Worm (Caenorhabditis elegans) whole organism, L1 larva: Measurements from ENCODE around the gene C42D8.9.
A peak's percentile ranks its signal among the peaks of the same experiment; 100 is the strongest.

ENCODE experiments used
- C16A3.4 ChIP-seq: fragments of 150-350 bp; optimal IDR thresholded peaks from 2 replicates; lab custom pipeline; 2014; ENCODE audit warnings: missing biosample characterization, missing genetic modification characterization
- C34B4.2 ChIP-seq: sonication (generic microtip); optimal IDR thresholded peaks from 2 replicates; lab custom pipeline; 2017; ENCODE audit warnings: mild to moderate bottlenecking, missing genetic modification characterization, missing compliant biosample characterization
- Y116A8C.19 ChIP-seq: sonication (generic microtip); optimal IDR thresholded peaks from 2 replicates; lab custom pipeline; 2016; ENCODE audit warnings: missing compliant biosample characterization, missing genetic modification characterization, borderline replicate concordance
- ama-1 ChIP-seq: fragments of 150-350 bp; optimal IDR thresholded peaks from 2 replicates; lab custom pipeline; 2014
- blmp-1 ChIP-seq: fragments of 150-350 bp; optimal IDR thresholded peaks from 2 replicates; lab custom pipeline; 2014; ENCODE audit warnings: missing biosample characterization, missing genetic modification characterization
- ceh-63 ChIP-seq: fragments of 200-800 bp; sonication (Bioruptor generic); optimal IDR thresholded peaks from 2 replicates; lab custom pipeline; 2018; ENCODE audit warnings: mild to moderate bottlenecking, missing genetic modification characterization, missing compliant biosample characterization
- ceh-82 ChIP-seq, 3 experiments: fragments of 150-350 bp in 1 of 3; sonication (generic microtip) in 2 of 3; optimal IDR thresholded peaks; 2 replicates each; lab custom pipeline; 2014 to 2017; ENCODE audit warnings: missing biosample characterization in 3 of 3, missing genetic modification characterization in 3 of 3
- ceh-90 ChIP-seq: sonication (generic microtip); optimal IDR thresholded peaks from 2 replicates; lab custom pipeline; 2016; ENCODE audit warnings: missing genetic modification characterization, missing compliant biosample characterization
- dsc-1 ChIP-seq: sonication (generic microtip); optimal IDR thresholded peaks from 2 replicates; lab custom pipeline; 2016; ENCODE audit warnings: mild to moderate bottlenecking, missing genetic modification characterization, missing compliant biosample characterization
- elt-2 ChIP-seq: sonication (generic microtip); optimal IDR thresholded peaks from 2 replicates; lab custom pipeline; 2016; ENCODE audit warnings: missing genetic modification characterization, mild to moderate bottlenecking, inconsistent platforms, missing compliant biosample characterization, missing genetic modification reagents
- elt-3 ChIP-seq, 6 experiments: fragments of 150-350 bp in 1 of 6; sonication (generic microtip); optimal IDR thresholded peaks; 2 replicates each; lab custom pipeline; 2017 to 2018; ENCODE audit warnings: missing biosample characterization in 6 of 6, missing genetic modification characterization in 6 of 6, inconsistent platforms in 1 of 6
- ets-5 ChIP-seq: fragments of 200-800 bp; sonication (Bioruptor generic); IDR thresholded peaks from 2 replicates; pipeline ENCODE4 v1.3.6; 2022; ENCODE audit warnings: missing genetic modification characterization, missing compliant biosample characterization
- fkh-10 ChIP-seq: sonication (generic microtip); optimal IDR thresholded peaks from 2 replicates; lab custom pipeline; 2017; ENCODE audit warnings: missing biosample characterization, missing genetic modification reagents, missing genetic modification characterization
- fkh-4 ChIP-seq: sonication (generic microtip); optimal IDR thresholded peaks from 2 replicates; lab custom pipeline; 2016; ENCODE audit warnings: missing compliant biosample characterization, missing genetic modification characterization, borderline replicate concordance
- grh-1 ChIP-seq: fragments of 200-800 bp; sonication (Bioruptor generic); IDR thresholded peaks from 2 replicates; pipeline ENCODE4 v1.3.6; 2022; ENCODE audit warnings: missing genetic modification reagents, missing genetic modification characterization, missing compliant biosample characterization
- hlh-17 ChIP-seq: fragments of 200-800 bp; sonication (Bioruptor generic); optimal IDR thresholded peaks from 2 replicates; lab custom pipeline; 2018; ENCODE audit warnings: missing genetic modification characterization, mild to moderate bottlenecking, missing compliant biosample characterization, moderate library complexity, borderline replicate concordance
- hlh-4 ChIP-seq: sonication (generic microtip); optimal IDR thresholded peaks from 2 replicates; lab custom pipeline; 2016; ENCODE audit warnings: mild to moderate bottlenecking, missing genetic modification characterization, missing compliant biosample characterization
- isw-1 ChIP-seq: fragments of 200-800 bp; sonication (Bioruptor generic); IDR thresholded peaks from 2 replicates; pipeline ENCODE4 v1.3.6; 2022; ENCODE audit warnings: missing genetic modification characterization, missing compliant biosample characterization
- lin-13 ChIP-seq: fragments of 150-350 bp; optimal IDR thresholded peaks from 2 replicates; lab custom pipeline; 2014; ENCODE audit warnings: missing biosample characterization, missing genetic modification reagents, missing genetic modification characterization
- lir-3 ChIP-seq: sonication (generic microtip); optimal IDR thresholded peaks from 2 replicates; lab custom pipeline; 2016; ENCODE audit warnings: mild to moderate bottlenecking, missing genetic modification characterization, moderate library complexity, missing compliant biosample characterization; ENCODE audit not compliant: poor library complexity
- mdl-1 ChIP-seq, 2 experiments: fragments of 150-350 bp; optimal IDR thresholded peaks; 2 replicates each; lab custom pipeline; 2014 to 2017; ENCODE audit warnings: missing biosample characterization in 2 of 2, missing genetic modification characterization in 2 of 2, inconsistent platforms in 1 of 2
- mep-1 ChIP-seq: fragments of 150-350 bp; optimal IDR thresholded peaks from 2 replicates; lab custom pipeline; 2014; ENCODE audit warnings: missing biosample characterization, missing genetic modification characterization
- nhr-12 ChIP-seq: sonication (generic microtip); optimal IDR thresholded peaks from 2 replicates; lab custom pipeline; 2017; ENCODE audit warnings: missing biosample characterization, missing genetic modification characterization
- nhr-20 ChIP-seq: sonication (generic microtip); optimal IDR thresholded peaks from 2 replicates; lab custom pipeline; 2016; ENCODE audit warnings: mild to moderate bottlenecking, missing genetic modification characterization, missing compliant biosample characterization
- nhr-47 ChIP-seq: sonication (generic microtip); optimal IDR thresholded peaks from 2 replicates; lab custom pipeline; 2016; ENCODE audit warnings: mild to moderate bottlenecking, missing genetic modification characterization, moderate library complexity, missing compliant biosample characterization
- nhr-76 ChIP-seq: sonication (generic microtip); optimal IDR thresholded peaks from 2 replicates; lab custom pipeline; 2017; ENCODE audit warnings: missing biosample characterization, missing genetic modification characterization
- nhr-85 ChIP-seq: sonication (generic microtip); peaks from one replicate; lab custom pipeline; 2016; ENCODE audit warnings: missing genetic modification characterization, inconsistent platforms, missing compliant biosample characterization
- pag-3 ChIP-seq: sonication (generic microtip); optimal IDR thresholded peaks from 2 replicates; lab custom pipeline; 2017; ENCODE audit warnings: missing genetic modification characterization, mild to moderate bottlenecking, missing compliant biosample characterization, antibody characterized with exemption, borderline replicate concordance; ENCODE audit not compliant: insufficient read depth
- pax-3 ChIP-seq: fragments of 200-800 bp; sonication (Bioruptor generic); optimal IDR thresholded peaks from 2 replicates; lab custom pipeline; 2018; ENCODE audit warnings: mild to moderate bottlenecking, missing genetic modification characterization, moderate library complexity, missing compliant biosample characterization
- skn-1 ChIP-seq: fragments of 150-350 bp; optimal IDR thresholded peaks from 2 replicates; lab custom pipeline; 2014; ENCODE audit warnings: missing biosample characterization, missing genetic modification characterization
- snpc-4 ChIP-seq: fragments of 150-350 bp; optimal IDR thresholded peaks from 2 replicates; lab custom pipeline; 2014; ENCODE audit warnings: missing biosample characterization, missing genetic modification characterization
- snu-23 ChIP-seq: sonication (generic microtip); optimal IDR thresholded peaks from 2 replicates; lab custom pipeline; 2016; ENCODE audit warnings: missing genetic modification characterization, missing compliant biosample characterization
- sox-4 ChIP-seq: sonication (generic microtip); optimal IDR thresholded peaks from 2 replicates; lab custom pipeline; 2016; ENCODE audit warnings: missing genetic modification characterization, missing compliant biosample characterization
- sptf-1 ChIP-seq: fragments of 150-350 bp; optimal IDR thresholded peaks from 2 replicates; lab custom pipeline; 2014; ENCODE audit warnings: missing biosample characterization, missing genetic modification characterization
- unc-62 ChIP-seq: fragments of 150-350 bp; optimal IDR thresholded peaks from 2 replicates; lab custom pipeline; 2014; ENCODE audit warnings: missing biosample characterization, missing genetic modification reagents, missing genetic modification characterization
- unc-86 ChIP-seq: sonication (generic microtip); optimal IDR thresholded peaks from 2 replicates; lab custom pipeline; 2016; ENCODE audit warnings: missing genetic modification characterization, missing compliant biosample characterization
- zip-4 ChIP-seq: fragments of 200-800 bp; sonication (Bioruptor generic); optimal IDR thresholded peaks from 2 replicates; lab custom pipeline; 2018; ENCODE audit warnings: mild to moderate bottlenecking, missing genetic modification characterization, moderate library complexity, missing compliant biosample characterization

C42D8.9 gene

DNA sequence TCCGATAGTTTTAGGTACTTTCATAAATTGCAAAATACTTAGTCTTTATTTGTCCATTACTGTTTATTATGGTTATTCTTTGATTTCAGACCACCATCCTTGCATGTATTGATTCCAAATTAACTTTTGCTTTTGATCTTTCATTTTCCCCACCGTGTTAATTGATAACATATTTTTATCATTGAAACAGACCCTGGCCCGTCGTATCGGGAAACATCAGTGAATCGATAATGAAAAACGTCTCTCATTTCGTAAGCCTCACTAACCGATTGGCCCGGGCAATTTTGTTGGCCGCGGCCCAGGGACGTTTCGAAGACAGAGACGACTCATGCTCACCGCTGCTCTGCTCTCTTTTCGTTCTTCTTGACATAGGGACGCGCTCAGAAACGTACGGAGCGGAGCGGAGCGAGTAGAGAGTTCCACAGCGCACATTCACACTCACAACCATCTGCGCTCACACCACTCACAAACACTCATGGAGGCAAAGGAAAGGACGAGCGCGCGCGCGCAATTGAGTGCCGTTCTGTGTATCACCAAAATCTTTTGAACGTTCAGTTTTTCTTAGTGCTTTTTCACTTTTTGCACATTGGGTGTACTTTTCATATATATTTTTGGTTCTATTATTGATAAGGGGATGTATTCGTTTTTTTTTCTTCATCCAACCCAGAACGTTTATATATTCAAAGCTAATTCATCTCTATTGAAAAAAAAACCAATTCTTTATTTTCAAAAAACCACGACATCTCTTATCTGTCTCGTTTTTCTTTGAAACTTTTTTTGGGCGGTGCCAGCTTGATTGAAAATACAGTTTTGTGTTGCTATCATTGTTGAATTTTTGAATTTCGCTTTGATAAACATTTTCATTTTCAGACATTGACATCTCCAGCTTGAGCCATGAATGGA lies 42.8 kb downstream of the C42D8.9 start, which contains the start of gene C24H10.2 (continued):
- TF ChIP-seq nhr-12 = no peak
- no peak for TF ChIP-seq isw-1 (GFP tag; lab: Robert Waterston, UW)
- TF ChIP-seq snu-23 (GFP tag; lab: Kevin White, UChicago) = peak; percentile 56
- TF ChIP-seq hlh-4 (tag; lab: Kevin White, UChicago) = no peak
- no peak for TF ChIP-seq Y116A8C.19 (tag; lab: Kevin White, UChicago)
- no peak for TF ChIP-seq sox-4 (tag; lab: Kevin White, UChicago)
- TF ChIP-seq mep-1 (tag; lab: Kevin White, UChicago) = no peak
- TF ChIP-seq ets-5 (GFP tag; lab: Robert Waterston, UW) = no peak
- TF ChIP-seq unc-62 (GFP tag; lab: Kevin White, UChicago) = no peak
- no peak for TF ChIP-seq nhr-76 (tag; lab: Kevin White, UChicago)
- TF ChIP-seq dsc-1 (tag; lab: Kevin White, UChicago) = peak; percentile 13
- no peak for TF ChIP-seq C34B4.2 (tag; lab: Kevin White, UChicago)
- no peak for TF ChIP-seq pax-3 (tag; lab: Kevin White, UChicago)
- no peak for TF ChIP-seq sptf-1 (tag; lab: Kevin White, UChicago)
- peak; percentile 15 for TF ChIP-seq blmp-1 (tag; lab: Kevin White, UChicago)
- no peak for TF ChIP-seq ceh-90 (tag; lab: Kevin White, UChicago)
- TF ChIP-seq unc-86 (tag; lab: Kevin White, UChicago) = no peak
- no peak for TF ChIP-seq skn-1 (tag; lab: Kevin White, UChicago)
- peak in 1 of 3 experiments; percentile 42 for TF ChIP-seq ceh-82 (tag; optimal IDR thresholded peaks at IDR 0.05; lab: Kevin White, UChicago)
- no peak for TF ChIP-seq zip-4 (GFP tag; lab: Kevin White, UChicago)
- TF ChIP-seq elt-3 (tag; optimal IDR thresholded peaks at IDR 0.05; lab: Kevin White, UChicago) = no peak
- peak; percentile 55 for TF ChIP-seq elt-2
- peak; percentile 44 for TF ChIP-seq C16A3.4 (tag; lab: Kevin White, UChicago)
- TF ChIP-seq nhr-47 (tag; lab: Kevin White, UChicago) = no peak
- TF ChIP-seq snpc-4 (tag; lab: Kevin White, UChicago) = no peak
- TF ChIP-seq mdl-1 (tag; optimal IDR thresholded peaks at IDR 0.05; lab: Kevin White, UChicago) = peak in 1 of 2 experiments; percentile 7
- TF ChIP-seq pag-3 (tag; lab: Kevin White, UChicago) = no peak
- TF ChIP-seq ceh-63 (GFP tag; lab: Kevin White, UChicago) = no peak
- TF ChIP-seq fkh-10 (GFP tag; lab: Kevin White, UChicago) = peak; percentile 48
- TF ChIP-seq fkh-4 (tag; lab: Kevin White, UChicago) = no peak
- TF ChIP-seq ama-1 = no peak
- TF ChIP-seq grh-1 (GFP tag; lab: Robert Waterston, UW) = no peak
- peak; percentile 34 for TF ChIP-seq nhr-20 (tag; lab: Kevin White, UChicago)
- no peak for TF ChIP-seq lir-3 (tag; lab: Kevin White, UChicago)
- no peak for TF ChIP-seq lin-13 (GFP tag; lab: Kevin White, UChicago)
- no peak for TF ChIP-seq hlh-17

DNA sequence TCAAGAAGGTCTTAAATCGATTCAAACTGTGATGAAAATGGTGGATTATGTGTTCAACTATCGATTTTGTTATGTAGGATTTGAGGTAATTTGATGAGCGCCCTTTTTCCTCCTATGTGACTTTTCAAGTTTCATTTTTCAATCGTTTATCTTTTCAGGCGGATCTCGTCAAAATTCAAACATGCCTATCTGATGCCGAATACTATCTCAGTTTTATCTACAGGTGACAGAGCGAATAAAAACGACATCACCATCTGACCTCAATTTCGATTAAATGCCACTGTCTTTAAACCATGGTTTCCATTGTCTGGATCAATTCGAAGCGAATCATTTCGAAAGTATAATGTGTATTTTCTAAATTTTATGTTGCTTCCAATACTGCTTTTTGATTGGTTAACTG lies 45.1 kb downstream of the C42D8.9 start:
- TF ChIP-seq Y116A8C.19 (tag; lab: Kevin White, UChicago) = no peak
- peak; percentile 74 for TF ChIP-seq blmp-1 (tag; lab: Kevin White, UChicago)
- TF ChIP-seq nhr-85 (tag; lab: Kevin White, UChicago) = peak; percentile 78
- peak; percentile 18 for TF ChIP-seq mep-1 (tag; lab: Kevin White, UChicago)
- no peak for TF ChIP-seq sox-4 (tag; lab: Kevin White, UChicago)
